Worm (Caenorhabditis elegans) whole organism, late embryonic: ENCODE results near the gene sup-18.

ENCODE experiments used
- C08G9.2 ChIP-seq: sonication (generic microtip); optimal IDR thresholded peaks from 2 replicates; lab custom pipeline; 2016; ENCODE audit warnings: mild to moderate bottlenecking, missing genetic modification characterization, moderate library complexity, missing compliant biosample characterization
- C38D4.7 ChIP-seq: fragments of 200-800 bp; sonication (Bioruptor generic); optimal IDR thresholded peaks from 2 replicates; lab custom pipeline; 2018; ENCODE audit warnings: mild to moderate bottlenecking, missing genetic modification characterization, moderate library complexity, missing compliant biosample characterization
- K02D7.2 ChIP-seq: sonication (generic microtip); optimal IDR thresholded peaks from 2 replicates; lab custom pipeline; 2017; ENCODE audit warnings: mild to moderate bottlenecking, missing genetic modification characterization, missing compliant biosample characterization
- K09A11.1 ChIP-seq: sonication (generic microtip); optimal IDR thresholded peaks from 2 replicates; lab custom pipeline; 2017; ENCODE audit warnings: antibody characterized with exemption, mild to moderate bottlenecking, missing genetic modification characterization, missing compliant biosample characterization; ENCODE audit not compliant: insufficient read depth
- ama-1 ChIP-seq: fragments of 150-350 bp; optimal IDR thresholded peaks from 2 replicates; lab custom pipeline; 2014
- ceh-14 ChIP-seq: sonication (generic microtip); optimal IDR thresholded peaks from 2 replicates; lab custom pipeline; 2016; ENCODE audit warnings: missing genotype, missing genetic modification characterization, missing compliant biosample characterization
- ceh-18 ChIP-seq: sonication (generic microtip); optimal IDR thresholded peaks from 2 replicates; lab custom pipeline; 2016; ENCODE audit warnings: missing genetic modification characterization, missing compliant biosample characterization
- ceh-19 ChIP-seq: fragments of 200-800 bp; sonication (Bioruptor generic); optimal IDR thresholded peaks from 2 replicates; lab custom pipeline; 2018; ENCODE audit warnings: mild to moderate bottlenecking, missing genetic modification characterization, missing compliant biosample characterization
- ceh-2 ChIP-seq: sonication (generic microtip); optimal IDR thresholded peaks from 2 replicates; lab custom pipeline; 2016; ENCODE audit warnings: missing genotype, missing genetic modification characterization, missing compliant biosample characterization
- ceh-24 ChIP-seq: sonication (generic microtip); optimal IDR thresholded peaks from 2 replicates; lab custom pipeline; 2016; ENCODE audit warnings: mild to moderate bottlenecking, missing genetic modification characterization, missing compliant biosample characterization
- ceh-31 ChIP-seq: sonication (generic microtip); optimal IDR thresholded peaks from 2 replicates; lab custom pipeline; 2016; ENCODE audit warnings: missing genetic modification characterization, missing compliant biosample characterization
- ceh-34 ChIP-seq: sonication (generic microtip); optimal IDR thresholded peaks from 2 replicates; lab custom pipeline; 2016; ENCODE audit warnings: mild to moderate bottlenecking, missing genetic modification characterization, missing compliant biosample characterization
- ceh-45 ChIP-seq: fragments of 200-800 bp; sonication (Bioruptor generic); IDR thresholded peaks from 2 replicates; pipeline ENCODE4 v1.3.6; 2022; ENCODE audit warnings: missing genetic modification reagents, missing genetic modification characterization, missing compliant biosample characterization
- ceh-48 ChIP-seq: sonication (generic microtip); optimal IDR thresholded peaks from 2 replicates; lab custom pipeline; 2016; ENCODE audit warnings: missing genetic modification characterization, inconsistent platforms, missing compliant biosample characterization
- ceh-6 ChIP-seq: fragments of 200-800 bp; sonication (Bioruptor generic); optimal IDR thresholded peaks from 2 replicates; lab custom pipeline; 2018; ENCODE audit warnings: mild to moderate bottlenecking, missing genetic modification characterization, missing compliant biosample characterization
- ceh-9 ChIP-seq: sonication (generic microtip); optimal IDR thresholded peaks from 2 replicates; lab custom pipeline; 2016; ENCODE audit warnings: mild to moderate bottlenecking, missing genetic modification characterization, inconsistent platforms, missing compliant biosample characterization
- elt-2 ChIP-seq: sonication (generic microtip); optimal IDR thresholded peaks from 2 replicates; lab custom pipeline; 2016; ENCODE audit warnings: missing genetic modification reagents, missing genetic modification characterization, missing compliant biosample characterization
- ets-4 ChIP-seq: sonication (generic microtip); optimal IDR thresholded peaks from 2 replicates; lab custom pipeline; 2016; ENCODE audit warnings: missing genetic modification characterization, missing compliant biosample characterization
- fax-1 ChIP-seq: sonication (generic microtip); optimal IDR thresholded peaks from 2 replicates; lab custom pipeline; 2016; ENCODE audit warnings: missing genotype, missing genetic modification characterization, missing compliant biosample characterization
- fkh-6 ChIP-seq: sonication (generic microtip); optimal IDR thresholded peaks from 2 replicates; lab custom pipeline; 2016; ENCODE audit warnings: missing genetic modification characterization, missing compliant biosample characterization
- hlh-15 ChIP-seq: sonication (generic microtip); optimal IDR thresholded peaks from 2 replicates; lab custom pipeline; 2016; ENCODE audit warnings: missing genetic modification characterization, missing compliant biosample characterization
- hlh-6 ChIP-seq: sonication (generic microtip); optimal IDR thresholded peaks from 2 replicates; lab custom pipeline; 2016; ENCODE audit warnings: missing genotype, missing genetic modification characterization, missing compliant biosample characterization
- hlh-8 ChIP-seq: sonication (generic microtip); optimal IDR thresholded peaks from 2 replicates; lab custom pipeline; 2016; ENCODE audit warnings: missing genotype, missing genetic modification characterization, missing compliant biosample characterization
- nfya-1 ChIP-seq: sonication (generic microtip); optimal IDR thresholded peaks from 2 replicates; lab custom pipeline; 2017; ENCODE audit warnings: missing genetic modification characterization, mild to moderate bottlenecking, missing compliant biosample characterization, antibody characterized with exemption, moderate library complexity
- nhr-11 ChIP-seq: fragments of 150-350 bp; optimal IDR thresholded peaks from 2 replicates; lab custom pipeline; 2014; ENCODE audit warnings: missing biosample characterization, missing genetic modification characterization
- nhr-232 ChIP-seq: sonication (generic microtip); optimal IDR thresholded peaks from 2 replicates; lab custom pipeline; 2016; ENCODE audit warnings: missing genetic modification characterization, missing compliant biosample characterization
- npax-4 ChIP-seq: sonication (generic microtip); optimal IDR thresholded peaks from 2 replicates; lab custom pipeline; 2016; ENCODE audit warnings: missing genetic modification characterization, missing compliant biosample characterization
- odd-2 ChIP-seq: sonication (generic microtip); optimal IDR thresholded peaks from 2 replicates; lab custom pipeline; 2017; ENCODE audit warnings: antibody characterized with exemption, mild to moderate bottlenecking, missing genetic modification characterization, missing compliant biosample characterization
- pag-3 ChIP-seq: sonication (generic microtip); optimal IDR thresholded peaks from 2 replicates; lab custom pipeline; 2016; ENCODE audit warnings: missing compliant biosample characterization, missing genetic modification characterization, borderline replicate concordance
- pat-9 ChIP-seq: fragments of 200-800 bp; sonication (Bioruptor generic); optimal IDR thresholded peaks from 2 replicates; lab custom pipeline; 2018; ENCODE audit warnings: mild to moderate bottlenecking, missing genetic modification characterization, moderate library complexity, missing compliant biosample characterization
- pax-1 ChIP-seq: fragments of 150-350 bp; optimal IDR thresholded peaks from 2 replicates; lab custom pipeline; 2014; ENCODE audit warnings: missing biosample characterization, missing genetic modification characterization
- pha-2 ChIP-seq: sonication (generic microtip); optimal IDR thresholded peaks from 2 replicates; lab custom pipeline; 2017; ENCODE audit warnings: mild to moderate bottlenecking, missing genetic modification characterization, missing compliant biosample characterization
- pqm-1 ChIP-seq: sonication (generic microtip); optimal IDR thresholded peaks from 2 replicates; lab custom pipeline; 2016; ENCODE audit warnings: missing genetic modification characterization, missing compliant biosample characterization
- pros-1 ChIP-seq: fragments of 150-350 bp; optimal IDR thresholded peaks from 2 replicates; lab custom pipeline; 2014; ENCODE audit warnings: missing biosample characterization, missing genetic modification reagents, missing genetic modification characterization
- rnt-1 ChIP-seq: sonication (generic microtip); optimal IDR thresholded peaks from 2 replicates; lab custom pipeline; 2016; ENCODE audit warnings: missing genetic modification characterization, missing compliant biosample characterization
- sdc-2 ChIP-seq: sonication (generic microtip); optimal IDR thresholded peaks from 2 replicates; lab custom pipeline; 2016; ENCODE audit warnings: missing genotype, missing genetic modification characterization, missing compliant biosample characterization
- sox-2 ChIP-seq: fragments of 200-800 bp; sonication (Bioruptor generic); IDR thresholded peaks from 2 replicates; pipeline ENCODE4 v1.3.6; 2022; ENCODE audit warnings: missing genetic modification reagents, missing genetic modification characterization, missing compliant biosample characterization
- syd-9 ChIP-seq: sonication (generic microtip); optimal IDR thresholded peaks from 2 replicates; lab custom pipeline; 2016; ENCODE audit warnings: mild to moderate bottlenecking, missing genetic modification characterization, moderate library complexity, missing compliant biosample characterization
- tbx-2 ChIP-seq: sonication (generic microtip); optimal IDR thresholded peaks from 2 replicates; lab custom pipeline; 2016; ENCODE audit warnings: missing genetic modification characterization, missing compliant biosample characterization
- tbx-7 ChIP-seq: sonication (generic microtip); optimal IDR thresholded peaks from 2 replicates; lab custom pipeline; 2016; ENCODE audit warnings: missing genotype, missing genetic modification characterization, missing compliant biosample characterization
- unc-3 ChIP-seq, 2 experiments: fragments of 200-800 bp in 1 of 2; sonication (Bioruptor generic) in 1 of 2; sonication (generic microtip) in 1 of 2; conservative IDR thresholded peaks in 1 of 2; optimal IDR thresholded peaks in 1 of 2; 2 replicates each; pipeline versions ENCODE4 v1.3.6 to Lab custom; 2016 to 2022; ENCODE audit warnings: missing compliant biosample characterization in 2 of 2, missing genetic modification characterization in 2 of 2, missing genetic modification reagents in 1 of 2
- unc-42 ChIP-seq: sonication (generic microtip); optimal IDR thresholded peaks from 2 replicates; lab custom pipeline; 2016; ENCODE audit warnings: missing genotype, missing genetic modification characterization, missing compliant biosample characterization
- unc-55 ChIP-seq: sonication (generic microtip); optimal IDR thresholded peaks from 2 replicates; lab custom pipeline; 2017; ENCODE audit warnings: missing biosample characterization, missing genetic modification reagents, missing genetic modification characterization
- zip-5 ChIP-seq: sonication (generic microtip); optimal IDR thresholded peaks from 2 replicates; lab custom pipeline; 2016; ENCODE audit warnings: missing genetic modification characterization, missing compliant biosample characterization

The sup-18 gene

ce11 chrIII:7859313-7859712, 19.4 kb downstream of the sup-18 start, which contains the start of gene tomm-7:
tomm-7 (plus strand) TSS chrIII:7859613.
- TF ChIP-seq hlh-15 (tag; lab: Kevin White, UChicago): no peak
- no peak for TF ChIP-seq K02D7.2 (tag; lab: Kevin White, UChicago)
- TF ChIP-seq ceh-24: no peak
- no peak for TF ChIP-seq nfya-1 (tag; lab: Kevin White, UChicago)
- TF ChIP-seq ceh-18 (tag; lab: Kevin White, UChicago): no peak
- no peak for TF ChIP-seq sdc-2 (tag; lab: Kevin White, UChicago)
- no peak for TF ChIP-seq odd-2 (tag; lab: Kevin White, UChicago)
- TF ChIP-seq ets-4 (tag; lab: Kevin White, UChicago): no peak
- no peak for TF ChIP-seq ceh-14 (tag; lab: Kevin White, UChicago)
- TF ChIP-seq npax-4 (tag; lab: Kevin White, UChicago): no peak
- TF ChIP-seq fax-1: no peak
- no peak for TF ChIP-seq fkh-6 (tag; lab: Kevin White, UChicago)

- no peak for TF ChIP-seq ceh-48 (tag; lab: Kevin White, UChicago)
- TF ChIP-seq ets-4 (tag; lab: Kevin White, UChicago): peak; percentile 49
- TF ChIP-seq ceh-14 (tag; lab: Kevin White, UChicago): peak; percentile 14
- TF ChIP-seq unc-55 (GFP tag; lab: Kevin White, UChicago): no peak
- TF ChIP-seq fax-1: peak; percentile 0
- no peak for TF ChIP-seq nhr-11
- TF ChIP-seq hlh-8: peak; percentile 1
- TF ChIP-seq ceh-45 (GFP tag; lab: Robert Waterston, UW): no peak
- TF ChIP-seq hlh-15 (tag; lab: Kevin White, UChicago): no peak
- TF ChIP-seq sdc-2 (tag; lab: Kevin White, UChicago): no peak
- peak; percentile 11 for TF ChIP-seq unc-42
- TF ChIP-seq C38D4.7: no peak
- peak; percentile 69 for TF ChIP-seq ceh-2 (tag; lab: Kevin White, UChicago)
- TF ChIP-seq ceh-31 (tag; lab: Kevin White, UChicago): peak; percentile 77
- TF ChIP-seq C08G9.2: peak; percentile 73
- TF ChIP-seq hlh-6 (tag; lab: Kevin White, UChicago): no peak
- no peak for TF ChIP-seq pros-1 (tag; lab: Kevin White, UChicago)
- peak; percentile 14 for TF ChIP-seq tbx-2
- TF ChIP-seq pat-9: no peak
- TF ChIP-seq elt-2 (tag; lab: Kevin White, UChicago): peak; percentile 31
- no peak for TF ChIP-seq unc-3 (GFP tag; conservative IDR thresholded peaks at IDR 0.05; lab: Robert Waterston, UW)
- no peak for TF ChIP-seq unc-3 (tag; optimal IDR thresholded peaks at IDR 0.05; lab: Kevin White, UChicago)
- TF ChIP-seq zip-5: peak; percentile 47
- peak; percentile 42 for TF ChIP-seq tbx-7 (tag; lab: Kevin White, UChicago)
- no peak for TF ChIP-seq ceh-19 (GFP tag; lab: Kevin White, UChicago)
- TF ChIP-seq ceh-9 (tag; lab: Kevin White, UChicago): no peak
- TF ChIP-seq pqm-1 (tag; lab: Kevin White, UChicago): peak; percentile 33
Observed at ce11 chrIII:7858407-7859029, 20.2 kb downstream of the sup-18 start, which contains the start of the genes coq-5 and ufm-1. coq-5 (minus strand) TSS chrIII:7858457. ufm-1 (plus strand) TSS chrIII:7858979.

- TF ChIP-seq sox-2 (GFP tag; lab: Robert Waterston, UW) (no peak), elt-2 (tag; lab: Kevin White, UChicago) (no peak), pax-1 (tag; lab: Kevin White, UChicago) (no peak), ceh-6 (GFP tag; lab: Kevin White, UChicago) (no peak), ceh-34 (tag; lab: Kevin White, UChicago) (no peak), pag-3 (tag; lab: Kevin White, UChicago) (no peak), K09A11.1 (tag; lab: Kevin White, UChicago) (no peak), syd-9 (tag; lab: Kevin White, UChicago) (no peak), ceh-2 (tag; lab: Kevin White, UChicago) (no peak), rnt-1 (tag; lab: Kevin White, UChicago) (no peak), hlh-8 (no peak), pha-2 (no peak), C38D4.7 (no peak), tbx-7 (tag; lab: Kevin White, UChicago) (no peak), ama-1 (lab: Kevin White, UChicago) (no peak), hlh-15 (tag; lab: Kevin White, UChicago) (no peak), unc-55 (GFP tag; lab: Kevin White, UChicago) (no peak), nhr-232 (tag; lab: Kevin White, UChicago) (no peak), ceh-19 (GFP tag; lab: Kevin White, UChicago) (no peak)
- TF ChIP-seq, all 69 proteins: peak for 0
Observed at ce11 chrIII:7857142-7857541, 21.6 kb downstream of the sup-18 start, which contains the start of gene tag-307. tag-307 (minus strand) TSS chrIII:7857242.
